Worm (Caenorhabditis elegans) whole organism, L3 larva: Measurements from ENCODE around the gene C54F6.3.

Experiments
- elt-1 ChIP-seq: fragments of 150-350 bp; optimal IDR thresholded peaks from 2 replicates; lab custom pipeline; 2014; ENCODE audit warnings: missing biosample characterization, missing genetic modification characterization
- elt-3 ChIP-seq, 3 experiments: fragments of 150-350 bp in 1 of 3; sonication (generic microtip) in 2 of 3; optimal IDR thresholded peaks; 2 replicates in 2 of 3; 4 replicates in 1 of 3; lab custom pipeline; 2014 to 2017; ENCODE audit warnings: missing biosample characterization in 3 of 3, missing genetic modification characterization in 3 of 3
- nhr-237 ChIP-seq: fragments of 150-350 bp; optimal IDR thresholded peaks from 2 replicates; lab custom pipeline; 2014; ENCODE audit warnings: missing biosample characterization, missing genetic modification characterization
- nhr-25 ChIP-seq: sonication (generic microtip); optimal IDR thresholded peaks from 2 replicates; lab custom pipeline; 2017; ENCODE audit warnings: missing biosample characterization, missing genetic modification characterization
- nhr-28 ChIP-seq: fragments of 150-350 bp; optimal IDR thresholded peaks from 2 replicates; lab custom pipeline; 2014; ENCODE audit warnings: missing biosample characterization, missing genetic modification characterization

DNA sequence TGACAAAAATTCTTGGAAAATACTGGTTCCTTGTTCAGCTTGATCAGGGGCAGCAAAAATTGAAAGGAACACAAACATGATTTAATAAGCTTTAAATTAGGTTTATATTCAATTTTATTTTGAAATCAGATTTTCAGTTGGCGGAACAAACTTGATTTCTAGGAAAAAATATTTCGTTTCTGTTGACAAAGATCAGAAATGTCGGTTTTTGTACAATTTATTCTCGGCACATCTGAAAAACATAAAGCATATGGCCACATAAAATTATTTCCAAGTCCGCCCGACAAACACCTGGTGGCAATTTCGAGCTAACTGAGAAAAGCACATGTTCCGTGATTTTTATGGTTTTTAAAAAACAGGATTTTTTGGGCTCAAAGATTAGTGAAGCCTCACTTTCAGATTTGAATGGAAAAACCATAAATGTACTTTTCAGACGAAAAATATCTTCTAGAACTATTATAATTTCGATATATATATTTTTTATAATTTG is 20.9 kb downstream of the C54F6.3 start, which contains the start of gene ttr-10:
- no peak for TF ChIP-seq nhr-28
- TF ChIP-seq nhr-25, result no peak
- TF ChIP-seq nhr-237 (tag; lab: Kevin White, UChicago), result no peak
- TF ChIP-seq elt-1, result no peak
- no peak for TF ChIP-seq elt-3 (tag; optimal IDR thresholded peaks at IDR 0.05; lab: Kevin White, UChicago)
